Fruit fly (Drosophila melanogaster) whole organism, prepupa: ENCODE data around the gene CG15528.
A peak's percentile ranks its signal among the peaks of the same experiment; 100 is the strongest.

ENCODE experiments used
- CG10631 ChIP-seq: fragments of 200-800 bp; sonication (Bioruptor generic); optimal IDR thresholded peaks from 2 replicates; lab custom pipeline; 2016; ENCODE audit warnings: missing biosample characterization, missing genetic modification characterization
- CG10669 ChIP-seq: fragments of 200-800 bp; sonication (Bioruptor generic); optimal IDR thresholded peaks from 3 replicates; lab custom pipeline; 2018; ENCODE audit warnings: missing biosample characterization, mild to moderate bottlenecking, missing genetic modification characterization, moderate library complexity
- CG15336 ChIP-seq: fragments of 200-800 bp; sonication (Bioruptor generic); IDR thresholded peaks from 2 replicates; pipeline ENCODE4 v1.3.6; 2022; ENCODE audit warnings: missing biosample characterization, missing genetic modification characterization
- CG1621 ChIP-seq: fragments of 200-800 bp; sonication (Bioruptor generic); optimal IDR thresholded peaks from 3 replicates; lab custom pipeline; 2018; ENCODE audit warnings: missing biosample characterization, mild to moderate bottlenecking, missing genetic modification characterization
- CG3032 ChIP-seq: fragments of 200-800 bp; optimal IDR thresholded peaks from 2 replicates; lab custom pipeline; 2019; ENCODE audit warnings: missing biosample characterization, mild to moderate bottlenecking, missing genetic modification characterization, moderate library complexity
- CG31627 ChIP-seq: fragments of 200-800 bp; sonication (Bioruptor generic); optimal IDR thresholded peaks from 3 replicates; lab custom pipeline; 2016; ENCODE audit warnings: missing biosample characterization, missing genetic modification characterization
- CG3919 ChIP-seq: fragments of 200-800 bp; sonication (Bioruptor generic); optimal IDR thresholded peaks from 3 replicates; lab custom pipeline; 2016; ENCODE audit warnings: missing biosample characterization, missing genetic modification characterization
- CG4318 ChIP-seq: fragments of 200-800 bp; sonication (Bioruptor generic); optimal IDR thresholded peaks from 3 replicates; lab custom pipeline; 2017; ENCODE audit warnings: missing biosample characterization, mild to moderate bottlenecking, missing genetic modification characterization
- CG6276 ChIP-seq: fragments of 200-800 bp; sonication (Bioruptor generic); optimal IDR thresholded peaks from 2 replicates; lab custom pipeline; 2017; ENCODE audit warnings: missing biosample characterization, mild to moderate bottlenecking, missing genetic modification characterization
- CG6792 ChIP-seq: fragments of 200-800 bp; sonication (Bioruptor generic); optimal IDR thresholded peaks from 3 replicates; lab custom pipeline; 2016; ENCODE audit warnings: missing biosample characterization, missing genetic modification characterization
- CG8632 ChIP-seq: fragments of 200-800 bp; sonication (Bioruptor generic); optimal IDR thresholded peaks from 3 replicates; lab custom pipeline; 2016; ENCODE audit warnings: missing biosample characterization, missing genetic modification characterization
- CG9139 ChIP-seq: fragments of 200-800 bp; sonication (Bioruptor generic); optimal IDR thresholded peaks from 3 replicates; lab custom pipeline; 2017; ENCODE audit warnings: missing biosample characterization, mild to moderate bottlenecking, missing genetic modification characterization
- Eip78C ChIP-seq: fragments of 200-800 bp; sonication (Bioruptor generic); peaks from one replicate; lab custom pipeline; 2016; ENCODE audit warnings: missing biosample characterization, missing genetic modification characterization
- Ets96B ChIP-seq: fragments of 200-800 bp; optimal IDR thresholded peaks from 2 replicates; lab custom pipeline; 2019; ENCODE audit warnings: missing biosample characterization, mild to moderate bottlenecking, missing genetic modification characterization, moderate library complexity
- Gug ChIP-seq: fragments of 200-800 bp; sonication (Bioruptor generic); IDR thresholded peaks from 2 replicates; pipeline ENCODE4 v1.3.6; 2022; ENCODE audit warnings: missing biosample characterization, missing genetic modification characterization
- Hr38 ChIP-seq: sonication (Bioruptor generic); optimal IDR thresholded peaks from 2 replicates; lab custom pipeline; 2016; ENCODE audit warnings: missing biosample characterization, missing genetic modification characterization
- Hr39 ChIP-seq: fragments of 200-800 bp; sonication (Bioruptor generic); optimal IDR thresholded peaks from 2 replicates; lab custom pipeline; 2016; ENCODE audit warnings: missing biosample characterization, missing genetic modification characterization
- Hr4 ChIP-seq: fragments of 200-800 bp; sonication (Bioruptor generic); optimal IDR thresholded peaks from 3 replicates; lab custom pipeline; 2016; ENCODE audit warnings: missing biosample characterization, missing genetic modification characterization
- OdsH ChIP-seq: fragments of 200-800 bp; sonication (Bioruptor generic); optimal IDR thresholded peaks from 3 replicates; lab custom pipeline; 2016; ENCODE audit warnings: missing biosample characterization, missing genetic modification characterization
- Smox ChIP-seq: fragments of 200-800 bp; sonication (Bioruptor generic); optimal IDR thresholded peaks from 3 replicates; lab custom pipeline; 2016; ENCODE audit warnings: missing biosample characterization, missing genetic modification characterization
- Sox14 ChIP-seq: fragments of 200-800 bp; sonication (Bioruptor generic); optimal IDR thresholded peaks from 3 replicates; lab custom pipeline; 2016; ENCODE audit warnings: missing biosample characterization, missing genetic modification characterization
- achi ChIP-seq: fragments of 200-800 bp; sonication (Bioruptor generic); optimal IDR thresholded peaks from 3 replicates; lab custom pipeline; 2016; ENCODE audit warnings: missing biosample characterization, missing genetic modification characterization
- cyc ChIP-seq: fragments of 200-800 bp; sonication (Bioruptor generic); optimal IDR thresholded peaks from 3 replicates; lab custom pipeline; 2016; ENCODE audit warnings: missing biosample characterization, missing genetic modification characterization
- dac ChIP-seq: fragments of 200-800 bp; sonication (Bioruptor generic); optimal IDR thresholded peaks from 2 replicates; lab custom pipeline; 2017; ENCODE audit warnings: missing biosample characterization, mild to moderate bottlenecking, missing genetic modification characterization
- esn ChIP-seq: fragments of 200-800 bp; sonication (Bioruptor generic); optimal IDR thresholded peaks from 2 replicates; lab custom pipeline; 2016; ENCODE audit warnings: missing biosample characterization, mild to moderate bottlenecking, missing genetic modification characterization, moderate library complexity
- fd59A ChIP-seq: fragments of 200-800 bp; sonication (Bioruptor generic); optimal IDR thresholded peaks from 2 replicates; lab custom pipeline; 2017; ENCODE audit warnings: missing biosample characterization, mild to moderate bottlenecking, missing genetic modification characterization, missing genetic modification reagents
- fkh ChIP-seq: fragments of 200-800 bp; sonication (Bioruptor generic); optimal IDR thresholded peaks from 3 replicates; lab custom pipeline; 2017; ENCODE audit warnings: missing biosample characterization, mild to moderate bottlenecking, missing genetic modification characterization, moderate library complexity
- lz ChIP-seq: fragments of 200-800 bp; sonication (Bioruptor generic); optimal IDR thresholded peaks from 3 replicates; lab custom pipeline; 2016; ENCODE audit warnings: missing biosample characterization, missing genetic modification characterization
- net ChIP-seq: fragments of 200-800 bp; sonication (Bioruptor generic); optimal IDR thresholded peaks from 3 replicates; lab custom pipeline; 2016; ENCODE audit warnings: missing biosample characterization, missing genetic modification characterization
- pdm3 ChIP-seq: fragments of 200-800 bp; sonication (Bioruptor generic); optimal IDR thresholded peaks from 3 replicates; lab custom pipeline; 2016; ENCODE audit warnings: missing biosample characterization, missing genetic modification characterization
- salr ChIP-seq, 2 experiments: fragments of 200-800 bp; sonication (Bioruptor generic); optimal IDR thresholded peaks; 3 replicates each; lab custom pipeline; 2016 to 2018; ENCODE audit warnings: missing biosample characterization in 2 of 2, missing genetic modification characterization in 2 of 2, mild to moderate bottlenecking in 1 of 2
- ss ChIP-seq, 2 experiments: fragments of 200-800 bp; sonication (Bioruptor generic); optimal IDR thresholded peaks; 2 replicates in 1 of 2; 3 replicates in 1 of 2; lab custom pipeline; 2017 to 2018; ENCODE audit warnings: mild to moderate bottlenecking in 2 of 2, missing biosample characterization in 2 of 2, missing genetic modification characterization in 2 of 2, moderate library complexity in 1 of 2
- topi ChIP-seq: fragments of 200-800 bp; sonication (Bioruptor generic); optimal IDR thresholded peaks from 3 replicates; lab custom pipeline; 2016; ENCODE audit warnings: missing biosample characterization, missing genetic modification characterization
- vri ChIP-seq: fragments of 200-800 bp; sonication (Bioruptor generic); optimal IDR thresholded peaks from 3 replicates; lab custom pipeline; 2016; ENCODE audit warnings: missing biosample characterization, mild to moderate bottlenecking, missing genetic modification characterization

CG15528 gene

DNA sequence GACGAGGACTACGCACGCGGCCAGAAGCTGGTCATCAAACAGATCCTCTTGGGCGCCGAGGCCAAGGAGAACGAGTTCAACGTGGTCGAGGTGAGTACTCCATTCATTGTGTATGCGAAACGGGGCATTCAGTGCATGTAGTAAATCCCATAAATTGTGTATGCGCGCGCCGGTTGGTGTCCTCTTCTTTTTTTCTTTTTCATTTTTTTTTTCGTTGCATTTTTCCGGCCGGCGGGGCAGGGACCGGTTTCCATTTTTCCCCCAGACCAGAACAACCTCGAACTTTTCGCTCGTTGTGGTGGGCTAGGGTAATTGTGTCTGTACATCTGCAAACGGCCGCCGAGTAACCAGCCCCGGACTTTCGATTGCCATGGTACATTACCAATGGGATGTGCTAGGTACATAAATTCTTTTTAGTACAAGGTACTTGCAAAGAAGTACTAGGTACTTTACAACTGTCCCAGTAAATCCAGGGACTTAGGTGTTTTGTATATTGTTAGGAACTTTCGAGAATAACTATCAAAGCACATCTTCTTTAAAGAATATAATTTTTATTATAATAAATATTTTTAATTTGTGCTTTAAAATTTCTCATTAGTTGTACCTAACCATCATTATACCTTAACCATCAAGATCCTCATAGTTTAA is 46.5 kb downstream of the CG15528 start (continued):
- no peak for TF ChIP-seq CG6276 (GFP tag; lab: Kevin White, UChicago)
- TF ChIP-seq pdm3 (GFP tag; lab: Kevin White, UChicago): no peak
- peak; percentile 66 for TF ChIP-seq CG1621 (tag; lab: Kevin White, UChicago)
- TF ChIP-seq achi (GFP tag; lab: Kevin White, UChicago): peak; percentile 12
- no peak for TF ChIP-seq Hr38
- no peak for TF ChIP-seq fkh (GFP tag; lab: Kevin White, UChicago)
- TF ChIP-seq net (GFP tag; lab: Kevin White, UChicago): no peak
- TF ChIP-seq CG15336 (GFP tag; lab: Robert Waterston, UW): peak; percentile 41; the same call in 1 of the 2 replicates

DNA sequence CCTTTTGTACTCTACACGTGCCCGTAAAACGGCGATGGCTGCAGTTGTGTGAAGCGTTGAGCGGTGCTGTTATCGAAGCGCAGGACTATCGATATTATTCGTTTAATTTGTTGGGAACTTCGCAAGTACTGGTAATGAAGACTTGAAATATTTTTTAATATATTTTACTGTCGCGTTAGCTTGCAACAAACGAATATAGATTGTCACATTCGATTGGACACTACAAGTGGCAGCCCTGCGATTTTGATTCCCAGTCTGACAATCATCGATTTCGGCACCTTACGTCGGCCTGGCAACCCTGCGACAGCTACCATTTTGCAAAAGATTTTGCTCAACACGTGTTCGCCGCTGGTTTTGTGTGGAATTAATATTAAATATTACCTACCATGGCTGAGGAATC is 47.3 kb downstream of the CG15528 start, which contains the start of the genes Nlp and Nph:
Gene Nlp (plus strand): TSS at position 138 of the 400 bp plus-strand sequence.
Gene Nph (minus strand): TSS at position 214 of the 400 bp plus-strand sequence.
- peak; percentile 20 for TF ChIP-seq CG3919 (GFP tag; lab: Kevin White, UChicago)
- peak; percentile 44 for TF ChIP-seq Eip78C (GFP tag; lab: Kevin White, UChicago)
- TF ChIP-seq CG1621 (tag; lab: Kevin White, UChicago): peak; percentile 63
- peak; percentile 62 for TF ChIP-seq Sox14
- TF ChIP-seq Smox (GFP tag; lab: Kevin White, UChicago): no peak
- peak; percentile 22 for TF ChIP-seq lz (GFP tag; lab: Kevin White, UChicago)
- TF ChIP-seq CG31627 (GFP tag; lab: Kevin White, UChicago): peak; percentile 13
- peak; percentile 4 for TF ChIP-seq CG3032 (tag; lab: Kevin White, UChicago)
- no peak for TF ChIP-seq CG6792 (GFP tag; lab: Kevin White, UChicago)
- TF ChIP-seq CG10631: no peak
- TF ChIP-seq esn (GFP tag; lab: Kevin White, UChicago): peak; percentile 34
- no peak for TF ChIP-seq ss (GFP tag; optimal IDR thresholded peaks at IDR 0.05; lab: Kevin White, UChicago)
- TF ChIP-seq topi: peak; percentile 12
- no peak for TF ChIP-seq CG9139 (GFP tag; lab: Kevin White, UChicago)
- peak; percentile 17 for TF ChIP-seq cyc (GFP tag; lab: Kevin White, UChicago)
- peak; percentile 27 for TF ChIP-seq Hr39 (GFP tag; lab: Kevin White, UChicago)

DNA sequence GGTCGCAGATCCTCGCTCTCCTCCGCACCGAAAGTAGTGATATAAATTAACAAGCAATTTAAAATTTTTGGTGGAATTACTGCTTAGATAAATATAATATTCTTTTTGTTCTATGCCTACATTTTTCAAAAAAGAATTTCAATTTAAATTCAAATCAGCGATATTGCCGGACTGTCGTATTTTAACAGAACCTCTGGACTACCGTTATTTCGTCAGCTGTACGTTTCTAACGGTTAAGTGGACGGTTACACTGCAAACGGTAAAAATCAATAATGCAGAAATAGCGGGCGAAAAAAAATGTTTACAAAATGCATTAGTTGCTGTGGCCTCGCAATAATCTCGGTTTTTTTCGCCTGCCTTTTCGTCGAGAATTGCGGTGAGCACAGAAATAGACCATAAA is 51.6 kb downstream of the CG15528 start, which contains the start of gene Tace:
Gene Tace (plus strand): TSS at position 245 of the 400 bp plus-strand sequence.
- TF ChIP-seq vri (GFP tag; lab: Kevin White, UChicago): no peak
- TF ChIP-seq topi: no peak
- TF ChIP-seq cyc (GFP tag; lab: Kevin White, UChicago): no peak
- TF ChIP-seq Smox (GFP tag; lab: Kevin White, UChicago): no peak
- TF ChIP-seq ss (GFP tag; optimal IDR thresholded peaks at IDR 0.05; lab: Kevin White, UChicago): no peak
- no peak for TF ChIP-seq salr (GFP tag; optimal IDR thresholded peaks at IDR 0.05; lab: Kevin White, UChicago)
- TF ChIP-seq CG31627 (GFP tag; lab: Kevin White, UChicago): no peak
- no peak for TF ChIP-seq fd59A (GFP tag; lab: Kevin White, UChicago)
- no peak for TF ChIP-seq Gug (GFP tag; lab: Robert Waterston, UW)
- no peak for TF ChIP-seq CG10669 (GFP tag; lab: Kevin White, UChicago)
- TF ChIP-seq Ets96B (tag; lab: Kevin White, UChicago): no peak
- no peak for TF ChIP-seq dac (GFP tag; lab: Kevin White, UChicago)
- TF ChIP-seq CG4318 (GFP tag; lab: Kevin White, UChicago): no peak
- TF ChIP-seq Sox14: no peak
- TF ChIP-seq achi (GFP tag; lab: Kevin White, UChicago): no peak
- no peak for TF ChIP-seq Hr4 (GFP tag; lab: Kevin White, UChicago)
- TF ChIP-seq CG6792 (GFP tag; lab: Kevin White, UChicago): no peak
- no peak for TF ChIP-seq CG8632 (GFP tag; lab: Kevin White, UChicago)

DNA sequence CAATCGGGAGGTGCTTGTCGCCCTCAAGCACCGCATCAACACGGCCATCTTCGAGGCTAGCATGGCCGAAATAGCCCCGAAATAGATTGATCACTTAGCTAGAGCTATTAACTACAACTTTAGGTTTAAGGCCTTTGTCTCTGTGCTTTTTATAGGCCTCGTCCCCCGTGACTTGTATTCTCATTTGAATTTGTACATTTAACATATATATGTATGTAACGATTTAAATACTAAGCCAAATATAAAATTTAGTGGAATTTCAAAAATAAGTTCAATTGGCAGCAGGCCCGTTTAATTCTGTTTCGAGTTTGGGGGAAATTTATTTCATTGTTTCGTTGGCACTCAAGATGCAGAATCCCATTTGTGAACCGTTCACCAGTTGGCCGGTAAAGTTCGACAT is 52.4 kb downstream of the CG15528 start, which contains the start of gene CG34298:
Gene CG34298 (plus strand): TSS at position 301 of the 400 bp plus-strand sequence.
- TF ChIP-seq Hr4 (GFP tag; lab: Kevin White, UChicago) (no peak), topi (no peak), CG3919 (GFP tag; lab: Kevin White, UChicago) (no peak), OdsH (no peak)
- TF ChIP-seq, all 60 proteins: peak for 0
